Fruit fly (Drosophila melanogaster): ENCODE measurements around the gene Plzf.

Plzf gene

dm6 chr2L:12075850-12076249 lies 27.1 kb upstream of the Plzf start, which contains the start of gene CG14947 (continued):
- TF ChIP-seq CG6808 (GFP tag; optimal IDR thresholded peaks at IDR 0.05), result peak; percentile 23
- TF ChIP-seq Hr38 (GFP tag; optimal IDR thresholded peaks at IDR 0.05), result no peak
- TF ChIP-seq CG10631 (GFP tag; optimal IDR thresholded peaks at IDR 0.05), result no peak
- TF ChIP-seq fd59A (GFP tag; optimal IDR thresholded peaks at IDR 0.05), result no peak
- peak; percentile 20 for TF ChIP-seq CG8632 (GFP tag; optimal IDR thresholded peaks at IDR 0.05)
- peak; percentile 22 for TF ChIP-seq Hr39 (GFP tag; optimal IDR thresholded peaks at IDR 0.05)
- TF ChIP-seq CG3032 (tag; optimal IDR thresholded peaks at IDR 0.05), result no peak
- TF ChIP-seq CG11902 (GFP tag; optimal IDR thresholded peaks at IDR 0.05), result no peak
- TF ChIP-seq CG6792 (GFP tag; optimal IDR thresholded peaks at IDR 0.05), result peak; percentile 10
- no peak for TF ChIP-seq Sox14 (GFP tag; optimal IDR thresholded peaks at IDR 0.05)
- TF ChIP-seq pdm3 (GFP tag; optimal IDR thresholded peaks at IDR 0.05), result peak; percentile 41
- TF ChIP-seq CG1621 (tag; optimal IDR thresholded peaks at IDR 0.05), result no peak
- no peak for TF ChIP-seq CG16779 (tag; optimal IDR thresholded peaks at IDR 0.05)
- peak; percentile 15 for TF ChIP-seq Smox (GFP tag; optimal IDR thresholded peaks at IDR 0.05)

dm6 chr2L:12066617-12067251 lies 18.0 kb upstream of the Plzf start, which contains the start of gene firl:
TSS of gene firl (minus strand) at chr2L:12066775.
- no peak for TF ChIP-seq Eip93F (GFP tag; optimal IDR thresholded peaks at IDR 0.05)
- TF ChIP-seq Eip78C (GFP tag), result peak; percentile 2
- peak; percentile 88 for TF ChIP-seq CG6808 (GFP tag; optimal IDR thresholded peaks at IDR 0.05)
- TF ChIP-seq CG4318 (GFP tag; optimal IDR thresholded peaks at IDR 0.05), result no peak
- TF ChIP-seq Blimp-1 (GFP tag; optimal IDR thresholded peaks at IDR 0.05), result peak; percentile 79
- TF ChIP-seq Hr38 (GFP tag; optimal IDR thresholded peaks at IDR 0.05), result no peak
- TF ChIP-seq Met (GFP tag; optimal IDR thresholded peaks at IDR 0.05), result no peak
- no peak for TF ChIP-seq esn (GFP tag; optimal IDR thresholded peaks at IDR 0.05)
- TF ChIP-seq svp (GFP tag), result no peak
- no peak for TF ChIP-seq pdm3 (GFP tag; optimal IDR thresholded peaks at IDR 0.05)
- no peak for TF ChIP-seq net (GFP tag; optimal IDR thresholded peaks at IDR 0.05)
- TF ChIP-seq CG7368 (GFP tag; optimal IDR thresholded peaks at IDR 0.05), result no peak
- no peak for TF ChIP-seq cyc (GFP tag; optimal IDR thresholded peaks at IDR 0.05)
- no peak for TF ChIP-seq Sox14 (GFP tag; optimal IDR thresholded peaks at IDR 0.05)
- TF ChIP-seq Sox15 (GFP tag; optimal IDR thresholded peaks at IDR 0.05), result no peak
- TF ChIP-seq Eip75B (GFP tag; optimal IDR thresholded peaks at IDR 0.05), result no peak
- TF ChIP-seq CG8632 (GFP tag; optimal IDR thresholded peaks at IDR 0.05), result no peak
- no peak for TF ChIP-seq CG11762 (GFP tag; optimal IDR thresholded peaks at IDR 0.05; ENCODE audit: insufficient read depth)
- TF ChIP-seq Ets96B (tag; optimal IDR thresholded peaks at IDR 0.05), result no peak
- no peak for TF ChIP-seq Ets21C (GFP tag; optimal IDR thresholded peaks at IDR 0.05)
- no peak for TF ChIP-seq CG10631 (GFP tag; optimal IDR thresholded peaks at IDR 0.05)
- TF ChIP-seq ss (GFP tag; optimal IDR thresholded peaks at IDR 0.05), result peak; percentile 39 to 61
- TF ChIP-seq OdsH (GFP tag; optimal IDR thresholded peaks at IDR 0.05), result no peak
- no peak for TF ChIP-seq CG6854 (GFP tag; optimal IDR thresholded peaks at IDR 0.05)
- no peak for TF ChIP-seq Smox (GFP tag; optimal IDR thresholded peaks at IDR 0.05)
- no peak for TF ChIP-seq CG9139 (GFP tag; optimal IDR thresholded peaks at IDR 0.05)
- TF ChIP-seq Hr39 (GFP tag; optimal IDR thresholded peaks at IDR 0.05), result no peak
- TF ChIP-seq CG15336 (GFP tag; IDR thresholded peaks at IDR 0.05), result no peak
- TF ChIP-seq salr (GFP tag; optimal IDR thresholded peaks at IDR 0.05), result no peak
- no peak for TF ChIP-seq vri (GFP tag; optimal IDR thresholded peaks at IDR 0.05)
- no peak for TF ChIP-seq CG6276 (GFP tag; optimal IDR thresholded peaks at IDR 0.05)
- TF ChIP-seq CG10669 (GFP tag; optimal IDR thresholded peaks at IDR 0.05), result no peak
- peak; percentile 78 for TF ChIP-seq dsx (GFP tag; optimal IDR thresholded peaks at IDR 0.05; ENCODE audit: poor library complexity, severe bottlenecking)
- TF ChIP-seq dac (GFP tag; optimal IDR thresholded peaks at IDR 0.05), result no peak
- TF ChIP-seq CG11294 (GFP tag; IDR thresholded peaks at IDR 0.05), result no peak
- TF ChIP-seq topi (GFP tag; optimal IDR thresholded peaks at IDR 0.05), result no peak

Data from whole organism, prepupa.